Worm (Caenorhabditis elegans): ENCODE results near the gene cutl-4.

- TF ChIP-seq nhr-77 (tag; optimal IDR thresholded peaks at IDR 0.05) (no peak), aly-2 (tag; optimal IDR thresholded peaks at IDR 0.05) (no peak), R02D3.7 (tag; optimal IDR thresholded peaks at IDR 0.05) (no peak), Y55F3AM.14 (GFP tag; optimal IDR thresholded peaks at IDR 0.05) (no peak), ama-1 (optimal IDR thresholded peaks at IDR 0.05) (no peak), snpc-4 (tag; optimal IDR thresholded peaks at IDR 0.05) (no peak), alr-1 (tag; optimal IDR thresholded peaks at IDR 0.05) (no peak)
Observed at ce11 chrV:17746959-17747358, 7.3 kb upstream of the cutl-4 start, which contains the start of gene twk-36.

Measured in whole organism, L2 larva.